Fruit fly (Drosophila melanogaster) whole organism, embryonic: ENCODE results near the gene Phs.

ENCODE experiments used
- Aef1 ChIP-seq: fragments of 200-800 bp; sonication (Bioruptor generic); IDR thresholded peaks from 3 replicates; pipeline ENCODE4 v1.3.6; 2022; ENCODE audit warnings: missing biosample characterization, missing genetic modification characterization
- CG10147 ChIP-seq: fragments of 200-800 bp; sonication (Bioruptor generic); optimal IDR thresholded peaks from 2 replicates; lab custom pipeline; 2019; ENCODE audit warnings: missing biosample characterization, mild to moderate bottlenecking, missing genetic modification characterization, moderate library complexity
- CG10979 ChIP-seq: fragments of 200-800 bp; sonication (Bioruptor generic); optimal IDR thresholded peaks from 2 replicates; lab custom pipeline; 2018; ENCODE audit warnings: missing biosample characterization, mild to moderate bottlenecking, missing genetic modification characterization, moderate library complexity
- CG17328 ChIP-seq: fragments of 200-800 bp; sonication (Bioruptor generic); IDR thresholded peaks from 2 replicates; pipeline ENCODE4 v1.3.6; 2022; ENCODE audit warnings: missing biosample characterization, missing genetic modification characterization
- CG17385 ChIP-seq: fragments of 200-800 bp; sonication (Bioruptor generic); optimal IDR thresholded peaks from 3 replicates; lab custom pipeline; 2018; ENCODE audit warnings: missing biosample characterization, mild to moderate bottlenecking, missing genetic modification characterization
- CG30431 ChIP-seq: fragments of 200-800 bp; sonication (Bioruptor generic); optimal IDR thresholded peaks from 2 replicates; lab custom pipeline; 2017; ENCODE audit warnings: missing biosample characterization, missing genetic modification characterization
- CG31388 ChIP-seq: fragments of 200-800 bp; sonication (Bioruptor generic); optimal IDR thresholded peaks from 2 replicates; lab custom pipeline; 2016; ENCODE audit warnings: missing biosample characterization, missing genetic modification characterization
- CG3163 ChIP-seq: fragments of 200-800 bp; sonication (Bioruptor generic); optimal IDR thresholded peaks from 3 replicates; lab custom pipeline; 2016; ENCODE audit warnings: missing biosample characterization, missing genetic modification characterization
- CG33213 ChIP-seq: fragments of 200-800 bp; sonication (Bioruptor generic); optimal IDR thresholded peaks from 3 replicates; lab custom pipeline; 2016; ENCODE audit warnings: missing biosample characterization, missing genetic modification characterization
- CG4404 ChIP-seq: fragments of 200-800 bp; sonication (Bioruptor generic); IDR thresholded peaks from 2 replicates; pipeline ENCODE4 v1.3.6; 2022; ENCODE audit warnings: missing biosample characterization, missing genetic modification characterization
- CG6791 ChIP-seq: fragments of 200-800 bp; sonication (Bioruptor generic); IDR thresholded peaks from 3 replicates; pipeline ENCODE4 v1.3.6; 2022; ENCODE audit warnings: missing biosample characterization, missing genetic modification characterization; ENCODE audit not compliant: partially characterized antibody
- Dfd ChIP-seq, 2 experiments: fragments of >200 bp; optimal IDR thresholded peaks; 2 replicates each; lab custom pipeline; 2017; ENCODE audit warnings: missing biosample characterization in 2 of 2, missing genetic modification characterization in 2 of 2
- Eip74EF ChIP-seq, 2 experiments: fragments of 200-800 bp in 1 of 2; fragments of >200 bp in 1 of 2; sonication (Bioruptor generic) in 1 of 2; optimal IDR thresholded peaks; 2 replicates each; lab custom pipeline; 2017 to 2019; ENCODE audit warnings: missing biosample characterization in 2 of 2, missing genetic modification characterization in 2 of 2, mild to moderate bottlenecking in 1 of 2, moderate library complexity in 1 of 2
- Fer3 ChIP-seq: fragments of 200-800 bp; sonication (Bioruptor generic); optimal IDR thresholded peaks from 2 replicates; lab custom pipeline; 2018; ENCODE audit warnings: missing biosample characterization, mild to moderate bottlenecking, missing genetic modification characterization, moderate library complexity
- GATAe ChIP-seq: fragments of 200-800 bp; sonication (Bioruptor generic); conservative IDR thresholded peaks from 2 replicates; pipeline ENCODE4 v1.3.6; 2022; ENCODE audit warnings: missing biosample characterization, missing genetic modification characterization
- HLH3B ChIP-seq: fragments of 200-800 bp; sonication (Bioruptor generic); IDR thresholded peaks from 2 replicates; pipeline ENCODE4 v1.3.6; 2022; ENCODE audit warnings: missing biosample characterization, missing genetic modification characterization
- Hey ChIP-seq: fragments of 200-800 bp; sonication (Bioruptor generic); optimal IDR thresholded peaks from 3 replicates; lab custom pipeline; 2018; ENCODE audit warnings: missing biosample characterization, mild to moderate bottlenecking, missing genetic modification characterization
- Hsf ChIP-seq: fragments of 200-800 bp; sonication (Bioruptor generic); optimal IDR thresholded peaks from 3 replicates; lab custom pipeline; 2016; ENCODE audit warnings: missing biosample characterization, missing genetic modification characterization
- MTF-1 ChIP-seq: fragments of 200-800 bp; sonication (Bioruptor generic); optimal IDR thresholded peaks from 2 replicates; lab custom pipeline; 2018; ENCODE audit warnings: missing biosample characterization, mild to moderate bottlenecking, missing genetic modification characterization, borderline replicate concordance
- Rx ChIP-seq: fragments of 200-800 bp; sonication (Bioruptor generic); IDR thresholded peaks from 2 replicates; pipeline ENCODE4 v1.3.6; 2022; ENCODE audit warnings: missing biosample characterization, missing genetic modification characterization
- Sry-β ChIP-seq: fragments of 200-800 bp; sonication (Bioruptor generic); optimal IDR thresholded peaks from 2 replicates; lab custom pipeline; 2018; ENCODE audit warnings: missing biosample characterization, mild to moderate bottlenecking, missing genetic modification characterization, moderate library complexity
- Sry-δ ChIP-seq: fragments of 200-800 bp; sonication (Bioruptor generic); optimal IDR thresholded peaks from 2 replicates; lab custom pipeline; 2016; ENCODE audit warnings: missing biosample characterization, missing genetic modification characterization
- Trl ChIP-seq, 3 experiments: fragments of >200 bp in 2 of 3; fragments of 200-800 bp in 1 of 3; sonication (Bioruptor generic) in 1 of 3; optimal IDR thresholded peaks; 2 replicates in 1 of 3; 3 replicates in 2 of 3; lab custom pipeline; 2016 to 2017; ENCODE audit warnings: missing biosample characterization in 1 of 3, missing genetic modification characterization in 1 of 3
- ac ChIP-seq: fragments of 200-800 bp; sonication (Bioruptor generic); optimal IDR thresholded peaks from 3 replicates; lab custom pipeline; 2017; ENCODE audit warnings: missing biosample characterization, mild to moderate bottlenecking, missing genetic modification characterization
- ara ChIP-seq: fragments of 200-800 bp; sonication (Bioruptor generic); IDR thresholded peaks from 2 replicates; pipeline ENCODE4 v1.3.6; 2022; ENCODE audit warnings: missing biosample characterization, missing genetic modification characterization
- bsh ChIP-seq, 2 experiments: fragments of 200-800 bp; sonication (Bioruptor generic); optimal IDR thresholded peaks; 2 replicates each; lab custom pipeline; 2017 to 2018; ENCODE audit warnings: mild to moderate bottlenecking in 2 of 2, missing biosample characterization in 2 of 2, missing genetic modification characterization in 2 of 2, moderate library complexity in 1 of 2
- exex ChIP-seq: fragments of 200-800 bp; sonication (Bioruptor generic); optimal IDR thresholded peaks from 4 replicates; lab custom pipeline; 2018; ENCODE audit warnings: missing biosample characterization, mild to moderate bottlenecking, missing genetic modification characterization, moderate library complexity
- gsb ChIP-seq: fragments of 200-800 bp; sonication (Bioruptor generic); IDR thresholded peaks from 2 replicates; pipeline ENCODE4 v1.3.6; 2022; ENCODE audit warnings: missing biosample characterization, missing genetic modification characterization
- gsb-n ChIP-seq: fragments of 200-800 bp; sonication (Bioruptor generic); optimal IDR thresholded peaks from 3 replicates; lab custom pipeline; 2018; ENCODE audit warnings: missing biosample characterization, mild to moderate bottlenecking, missing genetic modification characterization
- kay ChIP-seq: fragments of 200-800 bp; sonication (Bioruptor generic); optimal IDR thresholded peaks from 2 replicates; lab custom pipeline; 2016; ENCODE audit warnings: missing biosample characterization, missing genetic modification characterization
- klu ChIP-seq: fragments of 200-800 bp; sonication (Bioruptor generic); IDR thresholded peaks from 2 replicates; pipeline ENCODE4 v1.3.6; 2022; ENCODE audit warnings: missing biosample characterization, missing genetic modification characterization
- nerfin-1 ChIP-seq: fragments of 200-800 bp; sonication (Bioruptor generic); optimal IDR thresholded peaks from 3 replicates; lab custom pipeline; 2019; ENCODE audit warnings: missing biosample characterization, mild to moderate bottlenecking, missing genetic modification characterization, moderate library complexity
- nmo ChIP-seq: fragments of 200-800 bp; sonication (Bioruptor generic); optimal IDR thresholded peaks from 2 replicates; lab custom pipeline; 2018; ENCODE audit warnings: missing biosample characterization, mild to moderate bottlenecking, missing genetic modification characterization, moderate library complexity
- pita ChIP-seq: fragments of 200-800 bp; sonication (Bioruptor generic); optimal IDR thresholded peaks from 2 replicates; lab custom pipeline; 2017; ENCODE audit warnings: missing biosample characterization, mild to moderate bottlenecking, missing genetic modification characterization
- pnt ChIP-seq: fragments of 200-800 bp; sonication (Bioruptor generic); optimal IDR thresholded peaks from 3 replicates; lab custom pipeline; 2016; ENCODE audit warnings: missing biosample characterization, missing genetic modification characterization
- prd ChIP-seq, 3 experiments: fragments of >200 bp in 2 of 3; fragments of 200-800 bp in 1 of 3; sonication (Bioruptor generic) in 1 of 3; optimal IDR thresholded peaks in 2 of 3; IDR thresholded peaks in 1 of 3; 2 replicates in 2 of 3; 3 replicates in 1 of 3; pipeline versions ENCODE4 v1.3.6 to Lab custom; 2017 to 2022; ENCODE audit warnings: missing biosample characterization in 1 of 3, missing genetic modification characterization in 1 of 3
- rib ChIP-seq: fragments of 200-800 bp; sonication (Bioruptor generic); IDR thresholded peaks from 2 replicates; pipeline ENCODE4 v1.3.6; 2022; ENCODE audit warnings: missing biosample characterization, missing genetic modification characterization
- run ChIP-seq: fragments of 200-800 bp; sonication (Bioruptor generic); optimal IDR thresholded peaks from 3 replicates; lab custom pipeline; 2018; ENCODE audit warnings: missing biosample characterization, mild to moderate bottlenecking, missing genetic modification characterization
- sd ChIP-seq: fragments of 200-800 bp; sonication (Bioruptor generic); optimal IDR thresholded peaks from 3 replicates; lab custom pipeline; 2018; ENCODE audit warnings: missing biosample characterization, mild to moderate bottlenecking, missing genetic modification characterization, moderate library complexity
- sens ChIP-seq: fragments of 200-800 bp; sonication (Bioruptor generic); peaks from one replicate; lab custom pipeline; 2016; ENCODE audit warnings: missing biosample characterization, missing genetic modification characterization
- ssp ChIP-seq: fragments of 200-800 bp; sonication (Bioruptor generic); IDR thresholded peaks from 2 replicates; pipeline ENCODE4 v1.3.6; 2022; ENCODE audit warnings: missing biosample characterization, missing genetic modification characterization
- stc ChIP-seq: fragments of 200-800 bp; sonication (Bioruptor generic); IDR thresholded peaks from 2 replicates; pipeline ENCODE4 v1.3.6; 2022; ENCODE audit warnings: missing biosample characterization, missing genetic modification characterization
- zen ChIP-seq: fragments of 200-800 bp; sonication (Bioruptor generic); optimal IDR thresholded peaks from 3 replicates; lab custom pipeline; 2018; ENCODE audit warnings: missing biosample characterization, mild to moderate bottlenecking, missing genetic modification characterization, moderate library complexity
- zf30C ChIP-seq: fragments of 200-800 bp; sonication (Bioruptor generic); optimal IDR thresholded peaks from 3 replicates; lab custom pipeline; 2018; ENCODE audit warnings: missing biosample characterization, mild to moderate bottlenecking, missing genetic modification characterization

Phs gene

dm6 chr3L:15664199-15664794 is 44.6 kb downstream of the Phs start:
- TF ChIP-seq CG6791 (GFP tag; lab: Robert Waterston, UW) (0 out of 3 replicates have a peak, but pooled peaks have one; percentile 22), run (tag; lab: Kevin White, UChicago) (no peak), ac (no peak), CG17385 (GFP tag; lab: Kevin White, UChicago) (no peak), sd (tag; lab: Kevin White, UChicago) (peak; percentile 53), Sry-β (no peak), Rx (GFP tag; lab: Robert Waterston, UW) (0 out of 2 replicates have a peak, but pooled peaks have one; percentile 15), nerfin-1 (tag; lab: Kevin White, UChicago) (peak; percentile 99), gsb-n (tag; lab: Kevin White, UChicago) (peak; percentile 71), CG17328 (GFP tag; lab: Robert Waterston, UW) (no peak), CG30431 (GFP tag; lab: Kevin White, UChicago) (no peak), ssp (GFP tag; lab: Robert Waterston, UW) (no peak), Fer3 (tag; lab: Kevin White, UChicago) (no peak), nmo (GFP tag; lab: Kevin White, UChicago) (peak; percentile 10)

DNA sequence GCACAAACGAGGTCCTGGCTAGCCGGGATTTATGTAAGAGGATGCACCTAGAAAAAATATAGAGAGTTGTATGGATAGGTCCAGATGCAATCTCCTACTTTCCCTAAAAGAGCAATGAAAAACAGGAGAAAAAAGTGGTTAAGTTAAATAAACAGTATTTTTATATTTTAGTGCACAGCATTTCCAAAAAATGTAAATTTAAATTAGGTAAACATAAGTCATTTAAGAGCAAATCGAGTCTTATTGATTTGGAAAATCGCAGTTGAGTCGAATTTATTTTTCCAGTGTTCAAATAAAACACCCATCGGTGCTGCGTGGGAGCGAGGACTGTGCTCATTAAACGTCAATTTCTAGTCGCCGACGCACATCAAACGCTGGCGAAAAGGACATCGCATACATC is 46.0 kb downstream of the Phs start:
- TF ChIP-seq ara (GFP tag; lab: Robert Waterston, UW) (0 out of 2 replicates have a peak, but pooled peaks have one; percentile 5), prd (optimal IDR thresholded peaks at IDR 0.05; lab: Kevin White, UChicago) (no peak), prd (GFP tag; IDR thresholded peaks at IDR 0.05; lab: Robert Waterston, UW) (no peak; the same call in 2 of the 3 replicates), zf30C (GFP tag; lab: Kevin White, UChicago) (peak; percentile 65), CG10147 (no peak), GATAe (GFP tag; lab: Robert Waterston, UW) (no peak), klu (GFP tag; lab: Robert Waterston, UW) (no peak), ac (peak; percentile 19), CG3163 (GFP tag; lab: Kevin White, UChicago) (no peak), pnt (GFP tag; lab: Kevin White, UChicago) (no peak), CG4404 (GFP tag; lab: Robert Waterston, UW) (peak; percentile 55), Trl (optimal IDR thresholded peaks at IDR 0.05; lab: Kevin White, UChicago) (no peak), Trl (GFP tag; optimal IDR thresholded peaks at IDR 0.05; lab: Kevin White, UChicago) (no peak), MTF-1 (GFP tag; lab: Kevin White, UChicago) (no peak), pita (GFP tag; lab: Kevin White, UChicago) (no peak), kay (GFP tag; lab: Kevin White, UChicago) (no peak), CG10979 (tag; lab: Kevin White, UChicago) (peak; percentile 5), zen (peak; percentile 84), CG33213 (GFP tag; lab: Kevin White, UChicago) (no peak), rib (GFP tag; lab: Robert Waterston, UW) (no peak), Hsf (GFP tag; lab: Kevin White, UChicago) (no peak), HLH3B (GFP tag; lab: Robert Waterston, UW) (no peak), Aef1 (no peak), exex (no peak), CG31388 (GFP tag; lab: Kevin White, UChicago) (no peak), gsb (GFP tag; lab: Robert Waterston, UW) (no peak), Hey (no peak), Eip74EF (GFP tag; optimal IDR thresholded peaks at IDR 0.05; lab: Kevin White, UChicago) (no peak), Dfd (GFP tag; optimal IDR thresholded peaks at IDR 0.05; lab: Kevin White, UChicago) (no peak), Sry-δ (GFP tag; lab: Kevin White, UChicago) (no peak), bsh (GFP tag; optimal IDR thresholded peaks at IDR 0.05; lab: Kevin White, UChicago) (no peak), sens (GFP tag; lab: Kevin White, UChicago) (peak; percentile 30), stc (GFP tag; lab: Robert Waterston, UW) (no peak)
